Fruit fly (Drosophila melanogaster): ENCODE measurements around the gene CG15771.

CG15771 gene

DNA sequence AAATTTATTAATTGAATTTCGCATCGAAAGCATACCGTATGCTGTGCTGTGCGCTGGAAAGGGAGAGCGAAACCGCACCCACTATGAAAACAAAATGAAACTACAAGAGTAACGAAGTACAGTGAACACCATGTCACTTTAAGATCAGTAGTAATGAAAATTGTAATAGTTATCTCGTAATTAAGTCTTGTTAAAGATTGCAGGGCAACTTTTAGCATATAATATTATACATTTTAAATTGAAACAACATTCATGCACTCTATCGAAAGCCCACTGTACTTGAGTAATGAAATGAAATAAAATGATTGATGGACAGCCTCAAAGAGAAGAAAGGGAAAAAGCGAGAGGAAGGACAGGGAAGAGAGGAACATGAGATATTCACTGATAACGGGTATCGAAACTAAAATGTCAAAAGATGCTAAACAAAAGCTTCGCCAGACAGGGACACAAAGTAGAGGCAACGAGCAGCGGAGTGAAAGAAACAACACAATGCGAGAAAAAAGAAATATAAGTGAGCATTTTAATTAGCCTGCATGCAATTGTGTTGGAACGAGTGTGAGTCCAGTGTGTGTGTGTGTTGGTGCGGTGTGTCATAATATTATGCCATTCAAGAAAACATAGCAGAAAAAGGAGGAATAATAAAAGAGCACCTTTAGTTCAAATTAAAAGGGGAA lies 20.0 kb upstream of the CG15771 start (continued):
- TF ChIP-seq CG8765 (GFP tag; IDR thresholded peaks at IDR 0.05) (peak; percentile 71), CG11696 (GFP tag; IDR thresholded peaks at IDR 0.05) (peak; percentile 66), CG8924 (tag; optimal IDR thresholded peaks at IDR 0.05) (peak; percentile 84), ind (GFP tag; optimal IDR thresholded peaks at IDR 0.05) (peak; percentile 77), Lhr (GFP tag; optimal IDR thresholded peaks at IDR 0.05) (no peak), Hmr (GFP tag; optimal IDR thresholded peaks at IDR 0.05) (peak; percentile 77), kni (GFP tag; optimal IDR thresholded peaks at IDR 0.05) (no peak), btn (GFP tag; optimal IDR thresholded peaks at IDR 0.05) (no peak), CG4707 (GFP tag; optimal IDR thresholded peaks at IDR 0.05) (peak; percentile 54), CG33213 (GFP tag; optimal IDR thresholded peaks at IDR 0.05) (no peak), psq (GFP tag; optimal IDR thresholded peaks at IDR 0.05) (peak; percentile 31), CG9876 (GFP tag; optimal IDR thresholded peaks at IDR 0.05) (no peak), wor (GFP tag; IDR thresholded peaks at IDR 0.05) (no peak), CG30431 (GFP tag; optimal IDR thresholded peaks at IDR 0.05) (peak; percentile 9), CG7556 (GFP tag; optimal IDR thresholded peaks at IDR 0.05) (peak; percentile 72), prd (optimal IDR thresholded peaks at IDR 0.05) (no peak), prd (GFP tag; IDR thresholded peaks at IDR 0.05) (peak; percentile 83), Lpt (GFP tag; optimal IDR thresholded peaks at IDR 0.05) (no peak), gfzf (GFP tag; optimal IDR thresholded peaks at IDR 0.05) (no peak), usp (GFP tag; optimal IDR thresholded peaks at IDR 0.05) (no peak), Bgb (GFP tag; IDR thresholded peaks at IDR 0.05; ENCODE audit: partially characterized antibody) (no peak), CG43689 (GFP tag; IDR thresholded peaks at IDR 0.05) (0 out of 2 replicates have a peak, but pooled peaks have one; percentile 14), CG12942 (GFP tag; optimal IDR thresholded peaks at IDR 0.05) (peak; percentile 55), CG13424 (tag; optimal IDR thresholded peaks at IDR 0.05) (peak; percentile 84), CG3995 (GFP tag; optimal IDR thresholded peaks at IDR 0.05) (peak; percentile 8), jing (GFP tag; optimal IDR thresholded peaks at IDR 0.05) (peak; percentile 51), CG16815 (GFP tag; optimal IDR thresholded peaks at IDR 0.05) (peak; percentile 66), CG16813 (GFP tag; IDR thresholded peaks at IDR 0.05; ENCODE audit: partially characterized antibody) (no peak), mirr (GFP tag; optimal IDR thresholded peaks at IDR 0.05) (no peak), sd (tag; optimal IDR thresholded peaks at IDR 0.05) (peak; percentile 41), disco-r (GFP tag; optimal IDR thresholded peaks at IDR 0.05) (no peak), wek (GFP tag; optimal IDR thresholded peaks at IDR 0.05) (peak; percentile 14), CG11695 (GFP tag; IDR thresholded peaks at IDR 0.05) (peak; percentile 74), h (optimal IDR thresholded peaks at IDR 0.05) (no peak), Taf1 (GFP tag; IDR thresholded peaks at IDR 0.05) (0 out of 2 replicates have a peak, but pooled peaks have one; percentile 14), maf-S (GFP tag; optimal IDR thresholded peaks at IDR 0.05) (peak; percentile 47), CG1792 (GFP tag; optimal IDR thresholded peaks at IDR 0.05) (no peak), sr (GFP tag; IDR thresholded peaks at IDR 0.05) (0 out of 3 replicates have a peak, but pooled peaks have one; percentile 42), br (optimal IDR thresholded peaks at IDR 0.05) (no peak), insv (GFP tag; optimal IDR thresholded peaks at IDR 0.05) (no peak), CG14860 (GFP tag; IDR thresholded peaks at IDR 0.05; ENCODE audit: partially characterized antibody) (no peak), CG6175 (GFP tag; IDR thresholded peaks at IDR 0.05) (0 out of 3 replicates have a peak, but pooled peaks have one; percentile 25), tup (GFP tag; optimal IDR thresholded peaks at IDR 0.05) (peak; percentile 21), ems (GFP tag; optimal IDR thresholded peaks at IDR 0.05) (peak; percentile 51), sqz (GFP tag; optimal IDR thresholded peaks at IDR 0.05) (no peak), pzg (GFP tag; optimal IDR thresholded peaks at IDR 0.05) (no peak), Bteb2 (GFP tag; optimal IDR thresholded peaks at IDR 0.05) (peak; percentile 57), CG7271 (tag; optimal IDR thresholded peaks at IDR 0.05) (no peak), repo (GFP tag; optimal IDR thresholded peaks at IDR 0.05) (no peak), CG4820 (GFP tag; optimal IDR thresholded peaks at IDR 0.05) (peak; percentile 46), oc (tag; optimal IDR thresholded peaks at IDR 0.05) (peak; percentile 81)

All from whole organism, embryonic.